Worm (Caenorhabditis elegans): ENCODE measurements around the gene math-42.

DNA sequence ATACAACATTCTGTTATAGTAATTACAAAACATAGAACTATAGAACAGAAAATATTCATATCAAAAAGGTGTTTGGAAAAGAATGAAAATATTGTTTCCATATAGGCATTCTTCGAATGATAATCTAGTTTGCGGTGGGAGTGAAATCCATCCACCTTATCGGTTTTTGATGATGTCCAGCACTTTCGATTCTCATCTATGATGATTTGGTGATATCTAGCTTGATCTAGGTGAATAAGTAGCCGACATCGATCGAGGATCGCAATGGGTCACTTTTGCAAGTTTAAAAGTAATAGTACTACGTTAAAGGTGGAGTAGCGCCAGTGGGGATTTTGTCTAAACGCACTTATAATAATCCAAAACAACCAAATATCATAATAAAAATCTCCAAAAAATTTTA is 13.2 kb downstream of the math-42 start, which contains the start of gene R52.6:
- no peak for TF ChIP-seq flt-1 (GFP tag; IDR thresholded peaks at IDR 0.05)
- no peak for TF ChIP-seq ets-7 (tag; optimal IDR thresholded peaks at IDR 0.05)
- no peak for TF ChIP-seq tbx-11 (GFP tag; IDR thresholded peaks at IDR 0.05)
- TF ChIP-seq ama-1 (optimal IDR thresholded peaks at IDR 0.05) = no peak
- TF ChIP-seq pes-1 (GFP tag; IDR thresholded peaks at IDR 0.05) = no peak
- TF ChIP-seq B0310.2 (tag; optimal IDR thresholded peaks at IDR 0.05) = no peak
- TF ChIP-seq ceh-36 (tag; optimal IDR thresholded peaks at IDR 0.05) = no peak
- TF ChIP-seq tbx-37 (GFP tag; conservative IDR thresholded peaks at IDR 0.05) = no peak
- no peak for TF ChIP-seq tra-4 (tag; optimal IDR thresholded peaks at IDR 0.05)
- TF ChIP-seq aly-1 (tag; optimal IDR thresholded peaks at IDR 0.05) = no peak

Data from whole organism, early embryonic.